Fruit fly (Drosophila melanogaster) whole organism, prepupa: ENCODE data around the gene Kap3.

Experiments used
- CG10669 ChIP-seq: fragments of 200-800 bp; sonication (Bioruptor generic); optimal IDR thresholded peaks from 3 replicates; lab custom pipeline; 2018; ENCODE audit warnings: missing biosample characterization, mild to moderate bottlenecking, missing genetic modification characterization, moderate library complexity
- CG32006 ChIP-seq: fragments of 200-800 bp; sonication (Bioruptor generic); optimal IDR thresholded peaks from 3 replicates; lab custom pipeline; 2017; ENCODE audit warnings: missing biosample characterization, mild to moderate bottlenecking, missing genetic modification characterization
- CG34406 ChIP-seq: fragments of 200-800 bp; sonication (Bioruptor generic); optimal IDR thresholded peaks from 3 replicates; lab custom pipeline; 2016; ENCODE audit warnings: missing biosample characterization, missing genetic modification characterization
- CG6854 ChIP-seq: fragments of 200-800 bp; sonication (Bioruptor generic); optimal IDR thresholded peaks from 2 replicates; lab custom pipeline; 2017; ENCODE audit warnings: missing biosample characterization, mild to moderate bottlenecking, missing genetic modification characterization
- Ets21C ChIP-seq: fragments of 200-800 bp; sonication (Bioruptor generic); optimal IDR thresholded peaks from 3 replicates; lab custom pipeline; 2016; ENCODE audit warnings: missing biosample characterization, missing genetic modification characterization
- OdsH ChIP-seq: fragments of 200-800 bp; sonication (Bioruptor generic); optimal IDR thresholded peaks from 3 replicates; lab custom pipeline; 2016; ENCODE audit warnings: missing biosample characterization, missing genetic modification characterization
- acj6 ChIP-seq: fragments of 200-800 bp; sonication (Bioruptor generic); optimal IDR thresholded peaks from 3 replicates; lab custom pipeline; 2016; ENCODE audit warnings: missing biosample characterization, missing genetic modification characterization
- vri ChIP-seq: fragments of 200-800 bp; sonication (Bioruptor generic); optimal IDR thresholded peaks from 3 replicates; lab custom pipeline; 2016; ENCODE audit warnings: missing biosample characterization, mild to moderate bottlenecking, missing genetic modification characterization

DNA sequence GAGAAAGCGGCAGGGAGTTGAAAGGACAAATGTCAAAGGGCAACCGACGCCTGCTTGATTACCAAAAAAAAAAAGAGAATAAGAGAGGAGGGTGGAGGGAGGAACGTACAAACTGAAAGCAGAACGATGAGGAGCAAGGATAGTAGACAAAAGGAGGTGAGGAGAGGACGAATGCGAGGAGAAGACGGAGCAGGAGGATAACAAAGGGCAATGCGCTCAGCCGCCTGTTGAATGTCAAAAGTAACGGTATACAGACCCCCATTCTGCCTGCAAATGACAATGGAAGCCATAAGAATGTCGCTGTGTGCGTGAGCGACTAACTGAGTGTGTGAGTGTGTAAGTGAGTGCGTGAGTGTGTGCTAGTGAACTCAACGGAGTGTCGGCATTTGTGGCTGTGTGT, 54.9 kb downstream of the Kap3 start:
- no peak for TF ChIP-seq CG6854 (GFP tag; lab: Kevin White, UChicago)
- no peak for TF ChIP-seq acj6 (GFP tag; lab: Kevin White, UChicago)
- no peak for TF ChIP-seq CG34406 (GFP tag; lab: Kevin White, UChicago)
- TF ChIP-seq OdsH = no peak
- TF ChIP-seq CG10669 (GFP tag; lab: Kevin White, UChicago) = no peak
- TF ChIP-seq vri (GFP tag; lab: Kevin White, UChicago) = no peak
- no peak for TF ChIP-seq CG32006 (GFP tag; lab: Kevin White, UChicago)
- TF ChIP-seq Ets21C (GFP tag; lab: Kevin White, UChicago) = no peak
